Fruit fly (Drosophila melanogaster): ENCODE results near the gene CG5866.
A peak's percentile ranks its signal among the peaks of the same experiment; 100 is the strongest.

CG5866 gene

dm6 chr3R:17385329-17386019 is 30.1 kb upstream of the CG5866 start (continued):
- peak; percentile 51 for TF ChIP-seq CG1621 (tag; optimal IDR thresholded peaks at IDR 0.05)
- no peak for TF ChIP-seq CG11762 (GFP tag; optimal IDR thresholded peaks at IDR 0.05; ENCODE audit: insufficient read depth)
- peak; percentile 51 for TF ChIP-seq topi (GFP tag; optimal IDR thresholded peaks at IDR 0.05)
- peak; percentile 35 for TF ChIP-seq achi (GFP tag; optimal IDR thresholded peaks at IDR 0.05)
- TF ChIP-seq Lpt (GFP tag; optimal IDR thresholded peaks at IDR 0.05), result no peak
- TF ChIP-seq CG34406 (GFP tag; optimal IDR thresholded peaks at IDR 0.05), result no peak
- peak; percentile 13 for TF ChIP-seq acj6 (GFP tag; optimal IDR thresholded peaks at IDR 0.05)
- no peak for TF ChIP-seq Hr38 (GFP tag; optimal IDR thresholded peaks at IDR 0.05)
- peak; percentile 47 for TF ChIP-seq CG6792 (GFP tag; optimal IDR thresholded peaks at IDR 0.05)
- peak; percentile 21 for TF ChIP-seq CG10669 (GFP tag; optimal IDR thresholded peaks at IDR 0.05)
- TF ChIP-seq Blimp-1 (GFP tag; optimal IDR thresholded peaks at IDR 0.05), result peak; percentile 36
- no peak for TF ChIP-seq Hr4 (GFP tag; optimal IDR thresholded peaks at IDR 0.05)
- TF ChIP-seq CG32006 (GFP tag; optimal IDR thresholded peaks at IDR 0.05), result no peak

dm6 chr3R:17386168-17386819 is 29.2 kb upstream of the CG5866 start:
- peak; percentile 79 for TF ChIP-seq lz (GFP tag; optimal IDR thresholded peaks at IDR 0.05)
- TF ChIP-seq ss (GFP tag; optimal IDR thresholded peaks at IDR 0.05), result peak; percentile 35 to 65
- peak; percentile 79 for TF ChIP-seq CG6276 (GFP tag; optimal IDR thresholded peaks at IDR 0.05)
- peak; percentile 71 for TF ChIP-seq Met (GFP tag; optimal IDR thresholded peaks at IDR 0.05)
- TF ChIP-seq Eip78C (GFP tag), result peak; percentile 91
- peak; percentile 51 for TF ChIP-seq CG8319 (GFP tag; optimal IDR thresholded peaks at IDR 0.05)
- TF ChIP-seq CG6792 (GFP tag; optimal IDR thresholded peaks at IDR 0.05), result peak; percentile 75
- peak; percentile 77 for TF ChIP-seq topi (GFP tag; optimal IDR thresholded peaks at IDR 0.05)
- TF ChIP-seq Lpt (GFP tag; optimal IDR thresholded peaks at IDR 0.05), result peak; percentile 63
- peak; percentile 77 for TF ChIP-seq Hr39 (GFP tag; optimal IDR thresholded peaks at IDR 0.05)
- TF ChIP-seq CG3919 (GFP tag; optimal IDR thresholded peaks at IDR 0.05), result peak; percentile 89
- TF ChIP-seq CG6854 (GFP tag; optimal IDR thresholded peaks at IDR 0.05), result peak; percentile 59
- peak; percentile 64 for TF ChIP-seq Smox (GFP tag; optimal IDR thresholded peaks at IDR 0.05)
- TF ChIP-seq fd59A (GFP tag; optimal IDR thresholded peaks at IDR 0.05), result peak; percentile 58
- TF ChIP-seq CG34406 (GFP tag; optimal IDR thresholded peaks at IDR 0.05), result peak; percentile 61
- TF ChIP-seq dsx (GFP tag; optimal IDR thresholded peaks at IDR 0.05; ENCODE audit: poor library complexity, severe bottlenecking), result peak; percentile 58
- peak; percentile 83 for TF ChIP-seq acj6 (GFP tag; optimal IDR thresholded peaks at IDR 0.05)
- TF ChIP-seq CG32006 (GFP tag; optimal IDR thresholded peaks at IDR 0.05), result peak; percentile 78
- TF ChIP-seq Gug (GFP tag; IDR thresholded peaks at IDR 0.05), result peak; percentile 79
- TF ChIP-seq Eip75B (GFP tag; optimal IDR thresholded peaks at IDR 0.05), result peak; percentile 81
- TF ChIP-seq CG6163 (GFP tag; IDR thresholded peaks at IDR 0.05), result peak; percentile 89
- TF ChIP-seq net (GFP tag; optimal IDR thresholded peaks at IDR 0.05), result peak; percentile 64
- TF ChIP-seq pdm3 (GFP tag; optimal IDR thresholded peaks at IDR 0.05), result peak; percentile 77
- TF ChIP-seq svp (GFP tag), result peak; percentile 84
- TF ChIP-seq Sox102F (GFP tag; optimal IDR thresholded peaks at IDR 0.05), result peak; percentile 68
- TF ChIP-seq CG11902 (GFP tag; optimal IDR thresholded peaks at IDR 0.05), result peak; percentile 74
- peak; percentile 20 for TF ChIP-seq Blimp-1 (GFP tag; optimal IDR thresholded peaks at IDR 0.05)
- peak; percentile 58 for TF ChIP-seq Sox15 (GFP tag; optimal IDR thresholded peaks at IDR 0.05)
- peak; percentile 79 for TF ChIP-seq OdsH (GFP tag; optimal IDR thresholded peaks at IDR 0.05)
- peak; percentile 77 for TF ChIP-seq Ets21C (GFP tag; optimal IDR thresholded peaks at IDR 0.05)
- peak; percentile 74; the same call in 1 of the 2 replicates for TF ChIP-seq CG11294 (GFP tag; IDR thresholded peaks at IDR 0.05)
- TF ChIP-seq CG7368 (GFP tag; optimal IDR thresholded peaks at IDR 0.05), result peak; percentile 63
- TF ChIP-seq CG8119 (GFP tag; IDR thresholded peaks at IDR 0.05), result peak; percentile 90
- TF ChIP-seq achi (GFP tag; optimal IDR thresholded peaks at IDR 0.05), result peak; percentile 76
- TF ChIP-seq fkh (GFP tag; optimal IDR thresholded peaks at IDR 0.05), result peak; percentile 40
- TF ChIP-seq Hr4 (GFP tag; optimal IDR thresholded peaks at IDR 0.05), result peak; percentile 84
- TF ChIP-seq dac (GFP tag; optimal IDR thresholded peaks at IDR 0.05), result peak; percentile 54
- TF ChIP-seq CG9139 (GFP tag; optimal IDR thresholded peaks at IDR 0.05), result peak; percentile 34
- peak; percentile 71 for TF ChIP-seq CG11762 (GFP tag; optimal IDR thresholded peaks at IDR 0.05; ENCODE audit: insufficient read depth)
- peak; percentile 52 for TF ChIP-seq spab (GFP tag; optimal IDR thresholded peaks at IDR 0.05)
- peak; percentile 64 for TF ChIP-seq CG16779 (tag; optimal IDR thresholded peaks at IDR 0.05)
- peak; percentile 87 for TF ChIP-seq CG15336 (GFP tag; IDR thresholded peaks at IDR 0.05)
- peak; percentile 92 for TF ChIP-seq eg (GFP tag; IDR thresholded peaks at IDR 0.05)
- TF ChIP-seq CG10669 (GFP tag; optimal IDR thresholded peaks at IDR 0.05), result peak; percentile 77
